Fruit fly (Drosophila melanogaster) whole organism, embryonic: Measurements from ENCODE around the gene chif.

Experiments
- Abd-B ChIP-seq: fragments of 200-800 bp; sonication (Bioruptor generic); optimal IDR thresholded peaks from 2 replicates; lab custom pipeline; 2018; ENCODE audit warnings: missing biosample characterization, mild to moderate bottlenecking, missing genetic modification characterization, moderate library complexity
- Adf1 ChIP-seq: fragments of 200-800 bp; sonication (Bioruptor generic); IDR thresholded peaks from 2 replicates; pipeline ENCODE4 v1.3.6; 2022; ENCODE audit warnings: missing biosample characterization, missing genetic modification characterization
- B-H1 ChIP-seq: fragments of 200-800 bp; sonication (Bioruptor generic); IDR thresholded peaks from 3 replicates; pipeline ENCODE4 v1.3.6; 2022; ENCODE audit warnings: missing biosample characterization, missing genetic modification characterization
- CG10267 ChIP-seq: fragments of 200-800 bp; sonication (Bioruptor generic); optimal IDR thresholded peaks from 2 replicates; lab custom pipeline; 2018; ENCODE audit warnings: missing biosample characterization, mild to moderate bottlenecking, missing genetic modification characterization, moderate library complexity
- CG10565 ChIP-seq: fragments of 200-800 bp; sonication (Bioruptor generic); optimal IDR thresholded peaks from 3 replicates; lab custom pipeline; 2016; ENCODE audit warnings: missing biosample characterization, mild to moderate bottlenecking, missing genetic modification characterization
- CG14710 ChIP-seq: fragments of 200-800 bp; sonication (Bioruptor generic); optimal IDR thresholded peaks from 3 replicates; lab custom pipeline; 2019; ENCODE audit warnings: missing biosample characterization, mild to moderate bottlenecking, missing genetic modification characterization, moderate library complexity
- CG14965 ChIP-seq: fragments of 200-800 bp; sonication (Bioruptor generic); optimal IDR thresholded peaks from 2 replicates; lab custom pipeline; 2016; ENCODE audit warnings: missing biosample characterization, missing genetic modification characterization, borderline replicate concordance
- CG15601 ChIP-seq: fragments of 200-800 bp; sonication (Bioruptor generic); optimal IDR thresholded peaks from 3 replicates; lab custom pipeline; 2019; ENCODE audit warnings: missing biosample characterization, mild to moderate bottlenecking, missing genetic modification characterization, moderate library complexity
- CG17829 ChIP-seq: fragments of 200-800 bp; optimal IDR thresholded peaks from 2 replicates; lab custom pipeline; 2019; ENCODE audit warnings: missing biosample characterization, mild to moderate bottlenecking, missing genetic modification characterization, moderate library complexity
- CG18476 ChIP-seq: fragments of 200-800 bp; sonication (Bioruptor generic); optimal IDR thresholded peaks from 2 replicates; lab custom pipeline; 2016; ENCODE audit warnings: missing biosample characterization, mild to moderate bottlenecking, missing genetic modification characterization
- CG2116 ChIP-seq: fragments of 200-800 bp; sonication (Bioruptor generic); optimal IDR thresholded peaks from 3 replicates; lab custom pipeline; 2018; ENCODE audit warnings: missing biosample characterization, mild to moderate bottlenecking, missing genetic modification characterization
- CG2129 ChIP-seq: fragments of 200-800 bp; sonication (Bioruptor generic); IDR thresholded peaks from 2 replicates; pipeline ENCODE4 v1.3.6; 2022; ENCODE audit warnings: missing biosample characterization, missing genetic modification characterization; ENCODE audit not compliant: partially characterized antibody
- CG31441 ChIP-seq: fragments of 200-800 bp; sonication (Bioruptor generic); IDR thresholded peaks from 2 replicates; pipeline ENCODE4 v1.3.6; 2022; ENCODE audit warnings: missing biosample characterization, missing genetic modification characterization
- CG3838 ChIP-seq: fragments of 200-800 bp; sonication (Bioruptor generic); optimal IDR thresholded peaks from 3 replicates; lab custom pipeline; 2016; ENCODE audit warnings: missing biosample characterization, missing genetic modification characterization
- CG4360 ChIP-seq: fragments of 200-800 bp; sonication (Bioruptor generic); IDR thresholded peaks from 2 replicates; pipeline ENCODE4 v1.3.6; 2022; ENCODE audit warnings: missing biosample characterization, missing genetic modification characterization
- CG43689 ChIP-seq: fragments of 200-800 bp; sonication (Bioruptor generic); IDR thresholded peaks from 2 replicates; pipeline ENCODE4 v1.3.6; 2022; ENCODE audit warnings: missing biosample characterization, missing genetic modification characterization
- CG5180 ChIP-seq: fragments of 200-800 bp; sonication (Bioruptor generic); optimal IDR thresholded peaks from 3 replicates; lab custom pipeline; 2017; ENCODE audit warnings: missing biosample characterization, missing genetic modification characterization, mild to moderate bottlenecking, moderate library complexity, missing genetic modification reagents
- CG7786 ChIP-seq: fragments of 200-800 bp; sonication (Bioruptor generic); optimal IDR thresholded peaks from 2 replicates; lab custom pipeline; 2016; ENCODE audit warnings: missing biosample characterization, missing genetic modification characterization
- CG8359 ChIP-seq: fragments of 200-800 bp; sonication (Bioruptor generic); optimal IDR thresholded peaks from 2 replicates; lab custom pipeline; 2017; ENCODE audit warnings: missing biosample characterization, mild to moderate bottlenecking, missing genetic modification characterization, borderline replicate concordance
- CG9437 ChIP-seq: fragments of 200-800 bp; sonication (Bioruptor generic); optimal IDR thresholded peaks from 2 replicates; lab custom pipeline; 2018; ENCODE audit warnings: missing biosample characterization, mild to moderate bottlenecking, missing genetic modification characterization
- CG9609 ChIP-seq: fragments of 200-800 bp; sonication (Bioruptor generic); optimal IDR thresholded peaks from 3 replicates; lab custom pipeline; 2016; ENCODE audit warnings: missing biosample characterization, missing genetic modification characterization
- Dek ChIP-seq: fragments of 200-800 bp; sonication (Bioruptor generic); optimal IDR thresholded peaks from 3 replicates; lab custom pipeline; 2019; ENCODE audit warnings: missing biosample characterization, mild to moderate bottlenecking, missing genetic modification characterization, moderate library complexity
- Dp ChIP-seq: fragments of 200-800 bp; sonication (Bioruptor generic); optimal IDR thresholded peaks from 2 replicates; lab custom pipeline; 2018; ENCODE audit warnings: missing biosample characterization, mild to moderate bottlenecking, missing genetic modification characterization, moderate library complexity
- Ets65A ChIP-seq: fragments of 200-800 bp; sonication (Bioruptor generic); peaks from one replicate; lab custom pipeline; 2016; ENCODE audit warnings: missing biosample characterization, missing genetic modification characterization
- HHEX ChIP-seq: fragments of 200-800 bp; sonication (Bioruptor generic); optimal IDR thresholded peaks from 3 replicates; lab custom pipeline; 2017; ENCODE audit warnings: missing biosample characterization, mild to moderate bottlenecking, missing genetic modification characterization, missing genetic modification reagents
- HLH54F ChIP-seq: fragments of 200-800 bp; sonication (Bioruptor generic); optimal IDR thresholded peaks from 3 replicates; lab custom pipeline; 2016; ENCODE audit warnings: missing biosample characterization, missing genetic modification characterization
- Hmx ChIP-seq: fragments of 200-800 bp; sonication (Bioruptor generic); optimal IDR thresholded peaks from 2 replicates; lab custom pipeline; 2016; ENCODE audit warnings: missing biosample characterization, missing genetic modification characterization
- Hsf ChIP-seq: fragments of 200-800 bp; sonication (Bioruptor generic); optimal IDR thresholded peaks from 3 replicates; lab custom pipeline; 2016; ENCODE audit warnings: missing biosample characterization, missing genetic modification characterization
- NC2β ChIP-seq: fragments of 200-800 bp; sonication (Bioruptor generic); optimal IDR thresholded peaks from 2 replicates; lab custom pipeline; 2016; ENCODE audit warnings: missing biosample characterization, missing genetic modification characterization
- Oaz ChIP-seq: fragments of 200-800 bp; sonication (Bioruptor generic); IDR thresholded peaks from 2 replicates; pipeline ENCODE4 v1.3.6; 2022; ENCODE audit warnings: missing biosample characterization, missing genetic modification characterization
- Sin3A ChIP-seq: fragments of >200 bp; optimal IDR thresholded peaks from 2 replicates; lab custom pipeline; 2018
- Sox102F ChIP-seq: fragments of 200-800 bp; sonication (Bioruptor generic); optimal IDR thresholded peaks from 2 replicates; lab custom pipeline; 2018; ENCODE audit warnings: missing biosample characterization, mild to moderate bottlenecking, missing genetic modification characterization, moderate library complexity
- TFAM ChIP-seq: fragments of 200-800 bp; sonication (Bioruptor generic); optimal IDR thresholded peaks from 2 replicates; lab custom pipeline; 2017; ENCODE audit warnings: missing biosample characterization, missing genetic modification characterization, inconsistent platforms
- ara ChIP-seq: fragments of 200-800 bp; sonication (Bioruptor generic); IDR thresholded peaks from 2 replicates; pipeline ENCODE4 v1.3.6; 2022; ENCODE audit warnings: missing biosample characterization, missing genetic modification characterization
- br ChIP-seq: fragments of >200 bp; optimal IDR thresholded peaks from 2 replicates; lab custom pipeline; 2017
- chn ChIP-seq: fragments of 200-800 bp; sonication (Bioruptor generic); optimal IDR thresholded peaks from 2 replicates; lab custom pipeline; 2016; ENCODE audit warnings: missing biosample characterization, missing genetic modification characterization
- crc ChIP-seq: fragments of 200-800 bp; sonication (Bioruptor generic); optimal IDR thresholded peaks from 2 replicates; lab custom pipeline; 2016; ENCODE audit warnings: missing biosample characterization, missing genetic modification characterization
- dm ChIP-seq: fragments of 200-800 bp; sonication (Bioruptor generic); optimal IDR thresholded peaks from 3 replicates; lab custom pipeline; 2016; ENCODE audit warnings: missing biosample characterization, missing genetic modification characterization
- gcm ChIP-seq: fragments of 200-800 bp; sonication (Bioruptor generic); optimal IDR thresholded peaks from 2 replicates; lab custom pipeline; 2019; ENCODE audit warnings: missing biosample characterization, mild to moderate bottlenecking, missing genetic modification characterization, moderate library complexity
- gsb-n ChIP-seq: fragments of 200-800 bp; sonication (Bioruptor generic); optimal IDR thresholded peaks from 3 replicates; lab custom pipeline; 2018; ENCODE audit warnings: missing biosample characterization, mild to moderate bottlenecking, missing genetic modification characterization
- hb ChIP-seq: fragments of 200-800 bp; sonication (Bioruptor generic); IDR thresholded peaks from 3 replicates; pipeline ENCODE4 v1.3.6; 2022; ENCODE audit warnings: missing biosample characterization, missing genetic modification characterization; ENCODE audit not compliant: partially characterized antibody
- nerfin-2 ChIP-seq: fragments of 200-800 bp; sonication (Bioruptor generic); IDR thresholded peaks from 2 replicates; pipeline ENCODE4 v1.3.6; 2022; ENCODE audit warnings: missing biosample characterization, missing genetic modification characterization; ENCODE audit not compliant: partially characterized antibody
- oc ChIP-seq: fragments of 200-800 bp; sonication (Bioruptor generic); optimal IDR thresholded peaks from 2 replicates; lab custom pipeline; 2018; ENCODE audit warnings: missing biosample characterization, mild to moderate bottlenecking, missing genetic modification characterization, moderate library complexity
- ro ChIP-seq: fragments of 200-800 bp; sonication (Bioruptor generic); IDR thresholded peaks from 2 replicates; pipeline ENCODE4 v1.3.6; 2022; ENCODE audit warnings: missing biosample characterization, missing genetic modification characterization
- schlank ChIP-seq: fragments of 200-800 bp; sonication (Bioruptor generic); optimal IDR thresholded peaks from 2 replicates; lab custom pipeline; 2018; ENCODE audit warnings: missing biosample characterization, mild to moderate bottlenecking, missing genetic modification characterization
- slbo ChIP-seq: fragments of 200-800 bp; sonication (Bioruptor generic); IDR thresholded peaks from 2 replicates; pipeline ENCODE4 v1.3.6; 2022; ENCODE audit warnings: missing biosample characterization, missing genetic modification characterization
- ssp ChIP-seq: fragments of 200-800 bp; sonication (Bioruptor generic); IDR thresholded peaks from 2 replicates; pipeline ENCODE4 v1.3.6; 2022; ENCODE audit warnings: missing biosample characterization, missing genetic modification characterization
- vvl ChIP-seq: fragments of 200-800 bp; sonication (Bioruptor generic); IDR thresholded peaks from 2 replicates; pipeline ENCODE4 v1.3.6; 2022; ENCODE audit warnings: missing biosample characterization, missing genetic modification characterization
- zen2 ChIP-seq: fragments of 200-800 bp; sonication (Bioruptor generic); IDR thresholded peaks from 3 replicates; pipeline ENCODE4 v1.3.6; 2022; ENCODE audit warnings: missing biosample characterization, missing genetic modification characterization; ENCODE audit not compliant: partially characterized antibody

Gene chif

DNA sequence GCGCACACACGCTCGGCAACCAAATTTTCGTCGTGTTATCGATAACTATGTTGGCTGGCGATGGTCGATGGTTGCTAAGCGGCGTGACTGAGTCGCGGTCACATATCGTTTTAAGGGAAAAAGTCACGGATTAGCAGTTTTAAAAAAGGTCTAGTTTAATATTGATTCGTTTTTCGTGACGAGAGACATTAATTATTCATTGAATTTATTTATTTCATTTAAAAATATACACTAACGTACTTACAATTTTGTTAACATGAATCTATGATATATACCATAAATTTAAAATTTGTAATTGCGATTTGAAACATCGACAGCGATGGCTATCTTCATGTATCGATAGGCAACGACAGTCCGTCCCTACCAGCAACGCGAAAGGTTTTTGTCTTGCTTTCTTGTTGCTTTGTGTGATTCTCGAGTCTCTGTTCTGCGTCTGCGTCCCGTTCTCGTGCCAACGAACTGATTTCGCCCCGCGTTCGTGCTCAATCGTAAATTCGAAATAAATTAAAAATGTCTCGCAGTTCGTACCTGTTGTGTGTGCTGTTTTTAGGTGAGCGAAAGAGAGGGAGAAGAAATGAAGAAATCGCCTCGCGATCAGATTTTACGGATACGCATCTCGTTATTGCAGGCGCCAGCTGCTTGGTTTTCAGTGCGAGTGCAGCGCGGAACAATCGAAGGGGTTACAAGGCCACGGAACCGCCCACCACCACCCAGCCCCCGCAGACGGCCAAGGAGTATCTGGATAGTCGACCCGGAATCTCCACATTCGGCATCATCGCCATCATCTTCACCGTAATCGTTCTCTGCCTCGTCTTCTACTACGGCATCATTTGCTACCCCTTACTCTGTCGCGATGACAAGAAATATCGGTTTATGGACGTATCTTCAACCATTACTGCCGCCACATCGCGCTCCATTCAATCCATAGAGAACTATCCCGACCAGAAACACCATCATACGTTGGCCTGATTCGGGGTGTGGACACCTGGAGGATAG lies at the start of gene chif, which contains the start of the genes Hyls1 and CG4455 (continued):
- TF ChIP-seq oc (tag; lab: Kevin White, UChicago) (peak; percentile 63), vvl (GFP tag; lab: Robert Waterston, UW) (no peak), hb (GFP tag; lab: Robert Waterston, UW) (peak; percentile 89), CG8359 (GFP tag; lab: Kevin White, UChicago) (no peak), Oaz (no peak), Sin3A (lab: Kevin White, UChicago) (peak; percentile 98), dm (GFP tag; lab: Kevin White, UChicago) (no peak), CG4360 (GFP tag; lab: Robert Waterston, UW) (no peak), CG18476 (no peak), Dp (GFP tag; lab: Kevin White, UChicago) (peak; percentile 40), schlank (tag; lab: Kevin White, UChicago) (no peak), CG3838 (GFP tag; lab: Kevin White, UChicago) (peak; percentile 17), ara (no peak), nerfin-2 (GFP tag; lab: Robert Waterston, UW) (peak; percentile 80), Sox102F (GFP tag; lab: Kevin White, UChicago) (peak; percentile 4), Hsf (no peak), Adf1 (GFP tag; lab: Robert Waterston, UW) (no peak), HHEX (no peak), ro (no peak), NC2β (GFP tag; lab: Kevin White, UChicago) (no peak), CG15601 (tag; lab: Kevin White, UChicago) (peak; percentile 59), HLH54F (no peak), CG2116 (peak; percentile 88), slbo (GFP tag; lab: Robert Waterston, UW) (peak; percentile 45; the same call in 1 of the 2 replicates), CG2129 (peak; percentile 85), Hmx (no peak), br (lab: Kevin White, UChicago) (no peak), CG5180 (GFP tag; lab: Kevin White, UChicago) (peak; percentile 25), ssp (0 out of 2 replicates have a peak, but pooled peaks have one; percentile 8), Ets65A (GFP tag; lab: Kevin White, UChicago) (peak; percentile 68), crc (GFP tag; lab: Kevin White, UChicago) (no peak), CG31441 (GFP tag; lab: Robert Waterston, UW) (peak; percentile 93), gcm (GFP tag; lab: Kevin White, UChicago) (no peak), TFAM (GFP tag; lab: Kevin White, UChicago) (no peak), CG10267 (tag; lab: Kevin White, UChicago) (peak; percentile 67), zen2 (peak; percentile 54; the same call in 1 of the 3 replicates), CG43689 (GFP tag; lab: Robert Waterston, UW) (no peak), CG7786 (no peak), CG9609 (GFP tag; lab: Kevin White, UChicago) (no peak), Abd-B (GFP tag; lab: Kevin White, UChicago) (peak; percentile 64), CG10565 (GFP tag; lab: Kevin White, UChicago) (no peak), CG9437 (peak; percentile 14), CG17829 (tag; lab: Kevin White, UChicago) (peak; percentile 70), chn (GFP tag; lab: Kevin White, UChicago) (no peak), gsb-n (peak; percentile 48), B-H1 (no peak), Dek (peak; percentile 41), CG14710 (tag; lab: Kevin White, UChicago) (peak; percentile 78), CG14965 (GFP tag; lab: Kevin White, UChicago) (no peak)
